Worm (Caenorhabditis elegans): ENCODE data around the gene F31A3.5.

ce11 chrX:17515207-17515902 lies 48.1 kb downstream of the F31A3.5 start:
- no peak for TF ChIP-seq unc-39 (tag; optimal IDR thresholded peaks at IDR 0.05)
- no peak for TF ChIP-seq nhr-2 (tag; optimal IDR thresholded peaks at IDR 0.05)
- no peak for TF ChIP-seq M03D4.4 (tag; optimal IDR thresholded peaks at IDR 0.05)
- TF ChIP-seq pha-4 (tag; optimal IDR thresholded peaks at IDR 0.05) = no peak
- no peak for TF ChIP-seq ztf-11 (tag; optimal IDR thresholded peaks at IDR 0.05)
- no peak for TF ChIP-seq unc-62 (GFP tag; optimal IDR thresholded peaks at IDR 0.05)
- no peak for TF ChIP-seq nhr-76 (tag; optimal IDR thresholded peaks at IDR 0.05)
- TF ChIP-seq lin-13 (tag; optimal IDR thresholded peaks at IDR 0.05) = no peak
